Fruit fly (Drosophila melanogaster) whole organism, pupa: Measurements from ENCODE around the gene dnd.

Source experiments
- CG8159 ChIP-seq: fragments of 200-800 bp; sonication (Bioruptor generic); optimal IDR thresholded peaks from 3 replicates; lab custom pipeline; 2018; ENCODE audit warnings: missing biosample characterization, mild to moderate bottlenecking, missing genetic modification characterization, moderate library complexity
- Snoo ChIP-seq: fragments of 200-800 bp; sonication (Bioruptor generic); optimal IDR thresholded peaks from 3 replicates; lab custom pipeline; 2017; ENCODE audit warnings: missing biosample characterization, mild to moderate bottlenecking, missing genetic modification characterization, inconsistent platforms

DNA sequence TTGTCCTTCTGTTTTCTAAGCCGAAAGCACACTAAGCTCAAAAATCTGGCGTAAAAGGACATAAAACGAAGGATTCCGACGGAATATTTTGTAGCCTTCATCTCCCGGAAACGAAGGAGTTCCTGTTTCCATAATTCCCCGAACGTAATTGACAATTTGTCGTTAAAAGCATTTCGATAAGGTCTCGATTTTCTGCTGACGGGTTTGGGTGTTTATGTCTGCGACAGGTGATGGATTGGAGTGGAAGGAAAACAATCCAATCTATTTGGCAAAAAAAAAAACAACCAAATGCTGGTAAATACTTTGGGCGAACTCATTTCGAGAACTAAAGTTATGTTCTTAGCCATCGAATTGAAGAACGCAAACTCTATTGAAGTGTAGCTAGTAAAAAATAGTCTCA is 40.6 kb downstream of the dnd start, which contains the start of gene Gr93d:
- no peak for TF ChIP-seq CG8159 (tag; lab: Kevin White, UChicago)
- TF ChIP-seq Snoo: no peak
